Worm (Caenorhabditis elegans) whole organism, young adult: ENCODE data around the gene rde-4.

Source experiments
- B0035.1 ChIP-seq: sonication (generic microtip); optimal IDR thresholded peaks from 2 replicates; lab custom pipeline; 2016; ENCODE audit warnings: missing genetic modification characterization, mild to moderate bottlenecking, missing compliant biosample characterization, missing genotype, missing genetic modification reagents
- B0336.3 ChIP-seq: fragments of 200-800 bp; sonication (Bioruptor generic); IDR thresholded peaks from 2 replicates; pipeline ENCODE4 v1.3.6; 2022; ENCODE audit warnings: missing genetic modification characterization, missing compliant biosample characterization
- D2030.7 ChIP-seq: fragments of 200-800 bp; sonication (Bioruptor generic); IDR thresholded peaks from 2 replicates; pipeline ENCODE4 v1.3.6; 2022; ENCODE audit warnings: missing genetic modification reagents, missing genetic modification characterization, missing compliant biosample characterization
- F23B12.7 ChIP-seq: sonication (generic microtip); optimal IDR thresholded peaks from 2 replicates; lab custom pipeline; 2017; ENCODE audit warnings: missing genetic modification characterization, mild to moderate bottlenecking, missing compliant biosample characterization, antibody characterized with exemption, moderate library complexity; ENCODE audit not compliant: insufficient read depth
- F37B4.10 ChIP-seq: fragments of 200-800 bp; sonication (Bioruptor generic); IDR thresholded peaks from 2 replicates; pipeline ENCODE4 v1.3.6; 2022; ENCODE audit warnings: missing genetic modification characterization, missing compliant biosample characterization
- F39B2.1 ChIP-seq: fragments of 200-800 bp; sonication (Bioruptor generic); IDR thresholded peaks from 2 replicates; pipeline ENCODE4 v1.3.6; 2022; ENCODE audit warnings: missing genetic modification reagents, missing genetic modification characterization, missing compliant biosample characterization
- F57A8.1 ChIP-seq: fragments of 200-800 bp; sonication (Bioruptor generic); optimal IDR thresholded peaks from 2 replicates; lab custom pipeline; 2018; ENCODE audit warnings: mild to moderate bottlenecking, missing genetic modification characterization, moderate library complexity, missing compliant biosample characterization
- K12H6.12 ChIP-seq: fragments of 200-800 bp; sonication (Bioruptor generic); optimal IDR thresholded peaks from 2 replicates; lab custom pipeline; 2018; ENCODE audit warnings: mild to moderate bottlenecking, missing genetic modification characterization, missing compliant biosample characterization
- T26A5.8 ChIP-seq: sonication (generic microtip); optimal IDR thresholded peaks from 2 replicates; lab custom pipeline; 2016; ENCODE audit warnings: missing genetic modification characterization, missing compliant biosample characterization
- Y56A3A.18 ChIP-seq: fragments of 200-800 bp; sonication (Bioruptor generic); IDR thresholded peaks from 2 replicates; pipeline ENCODE4 v1.3.6; 2022; ENCODE audit warnings: missing genetic modification reagents, missing genetic modification characterization, missing compliant biosample characterization
- akir-1 ChIP-seq: fragments of 200-800 bp; sonication (Bioruptor generic); optimal IDR thresholded peaks from 2 replicates; lab custom pipeline; 2018; ENCODE audit warnings: mild to moderate bottlenecking, missing genetic modification characterization, moderate library complexity, missing compliant biosample characterization
- attf-5 ChIP-seq: fragments of 200-800 bp; sonication (Bioruptor generic); optimal IDR thresholded peaks from 2 replicates; lab custom pipeline; 2018; ENCODE audit warnings: mild to moderate bottlenecking, missing genetic modification characterization, missing compliant biosample characterization
- attf-6 ChIP-seq: fragments of 200-800 bp; sonication (Bioruptor generic); IDR thresholded peaks from 2 replicates; pipeline ENCODE4 v1.3.6; 2022; ENCODE audit warnings: missing genetic modification reagents, missing genetic modification characterization, missing compliant biosample characterization
- bed-1 ChIP-seq: fragments of 200-800 bp; sonication (Bioruptor generic); IDR thresholded peaks from 2 replicates; pipeline ENCODE4 v1.3.6; 2022; ENCODE audit warnings: missing genetic modification reagents, missing genetic modification characterization, missing compliant biosample characterization
- cebp-1 ChIP-seq, 2 experiments: fragments of 200-800 bp in 1 of 2; sonication (Bioruptor generic) in 1 of 2; sonication (generic microtip) in 1 of 2; IDR thresholded peaks in 1 of 2; optimal IDR thresholded peaks in 1 of 2; 2 replicates each; pipeline versions ENCODE4 v1.3.6 to Lab custom; 2017 to 2022; ENCODE audit warnings: missing compliant biosample characterization in 2 of 2, missing genetic modification characterization in 2 of 2, mild to moderate bottlenecking in 1 of 2, missing genetic modification reagents in 1 of 2, moderate library complexity in 1 of 2
- ceh-91 ChIP-seq: fragments of 200-800 bp; sonication (Bioruptor generic); IDR thresholded peaks from 2 replicates; pipeline ENCODE4 v1.3.6; 2022; ENCODE audit warnings: missing genetic modification reagents, missing genetic modification characterization, missing compliant biosample characterization
- dox-1 ChIP-seq: fragments of 200-800 bp; sonication (Bioruptor generic); IDR thresholded peaks from 2 replicates; pipeline ENCODE4 v1.3.6; 2022; ENCODE audit warnings: missing genetic modification reagents, missing genetic modification characterization, missing compliant biosample characterization
- efl-1 ChIP-seq: fragments of 150-350 bp; optimal IDR thresholded peaks from 2 replicates; lab custom pipeline; 2014; ENCODE audit warnings: missing biosample characterization, missing genetic modification reagents, missing genetic modification characterization
- egl-18 ChIP-seq: fragments of 200-800 bp; sonication (Bioruptor generic); IDR thresholded peaks from 2 replicates; pipeline ENCODE4 v1.3.6; 2022; ENCODE audit warnings: missing genetic modification reagents, missing genetic modification characterization, missing compliant biosample characterization
- egl-44 ChIP-seq: fragments of 200-800 bp; sonication (Bioruptor generic); IDR thresholded peaks from 2 replicates; pipeline ENCODE4 v1.3.6; 2022; ENCODE audit warnings: missing genetic modification reagents, missing genetic modification characterization, missing compliant biosample characterization
- ets-4 ChIP-seq: fragments of 200-800 bp; sonication (Bioruptor generic); optimal IDR thresholded peaks from 2 replicates; lab custom pipeline; 2018; ENCODE audit warnings: mild to moderate bottlenecking, missing genetic modification characterization, missing compliant biosample characterization
- gei-17 ChIP-seq: fragments of 200-800 bp; sonication (Bioruptor generic); optimal IDR thresholded peaks from 2 replicates; lab custom pipeline; 2018; ENCODE audit warnings: mild to moderate bottlenecking, missing genetic modification characterization, missing compliant biosample characterization
- hmg-20 ChIP-seq: fragments of 200-800 bp; sonication (Bioruptor generic); IDR thresholded peaks from 2 replicates; pipeline ENCODE4 v1.3.6; 2022; ENCODE audit warnings: missing genetic modification reagents, missing genetic modification characterization, missing compliant biosample characterization
- hsf-1 ChIP-seq: fragments of 200-800 bp; sonication (Bioruptor generic); IDR thresholded peaks from 2 replicates; pipeline ENCODE4 v1.3.6; 2022; ENCODE audit warnings: missing genetic modification reagents, missing genetic modification characterization, missing compliant biosample characterization
- let-526 ChIP-seq: fragments of 200-800 bp; sonication (Bioruptor generic); IDR thresholded peaks from 2 replicates; pipeline ENCODE4 v1.3.6; 2022; ENCODE audit warnings: missing genetic modification reagents, missing genetic modification characterization, missing compliant biosample characterization
- lin-26 ChIP-seq: fragments of 200-800 bp; sonication (Bioruptor generic); IDR thresholded peaks from 2 replicates; pipeline ENCODE4 v1.3.6; 2022; ENCODE audit warnings: missing genetic modification reagents, missing genetic modification characterization, missing compliant biosample characterization
- lin-35 ChIP-seq, 3 experiments: fragments of 150-350 bp in 2 of 3; sonication (generic microtip) in 1 of 3; optimal IDR thresholded peaks; 2 replicates each; lab custom pipeline; 2014 to 2018; ENCODE audit warnings: missing biosample characterization in 3 of 3, missing genetic modification characterization in 3 of 3, missing genetic modification reagents in 3 of 3
- lsl-1 ChIP-seq: fragments of 200-800 bp; sonication (Bioruptor generic); optimal IDR thresholded peaks from 2 replicates; lab custom pipeline; 2018; ENCODE audit warnings: mild to moderate bottlenecking, missing genetic modification characterization, moderate library complexity, missing compliant biosample characterization
- madf-10 ChIP-seq: sonication (generic microtip); optimal IDR thresholded peaks from 2 replicates; lab custom pipeline; 2016; ENCODE audit warnings: mild to moderate bottlenecking, missing genetic modification characterization, missing compliant biosample characterization
- madf-6 ChIP-seq: fragments of 200-800 bp; sonication (Bioruptor generic); IDR thresholded peaks from 2 replicates; pipeline ENCODE4 v1.3.6; 2022; ENCODE audit warnings: missing genetic modification reagents, missing genetic modification characterization, missing compliant biosample characterization
- madf-8 ChIP-seq: fragments of 200-800 bp; sonication (Bioruptor generic); conservative IDR thresholded peaks from 2 replicates; pipeline ENCODE4 v1.3.6; 2022; ENCODE audit warnings: missing genetic modification reagents, missing genetic modification characterization, missing compliant biosample characterization
- mcd-1 ChIP-seq: fragments of 200-800 bp; sonication (Bioruptor generic); IDR thresholded peaks from 2 replicates; pipeline ENCODE4 v1.3.6; 2022; ENCODE audit warnings: missing genetic modification reagents, missing genetic modification characterization, missing compliant biosample characterization
- mel-28 ChIP-seq: sonication (generic microtip); optimal IDR thresholded peaks from 2 replicates; lab custom pipeline; 2016; ENCODE audit warnings: borderline replicate concordance, mild to moderate bottlenecking, missing genetic modification characterization, missing compliant biosample characterization
- mes-4 ChIP-seq: sonication (generic microtip); optimal IDR thresholded peaks from 2 replicates; lab custom pipeline; 2016; ENCODE audit warnings: missing genotype, missing genetic modification characterization, missing compliant biosample characterization
- mxl-1 ChIP-seq: sonication (generic microtip); optimal IDR thresholded peaks from 2 replicates; lab custom pipeline; 2016; ENCODE audit warnings: missing genetic modification characterization, missing compliant biosample characterization
- nfyb-1 ChIP-seq: fragments of 200-800 bp; sonication (Bioruptor generic); IDR thresholded peaks from 2 replicates; pipeline ENCODE4 v1.3.6; 2022; ENCODE audit warnings: missing genetic modification reagents, missing genetic modification characterization, missing compliant biosample characterization
- nhr-120 ChIP-seq: fragments of 200-800 bp; sonication (Bioruptor generic); IDR thresholded peaks from 2 replicates; pipeline ENCODE4 v1.3.6; 2022; ENCODE audit warnings: missing genetic modification characterization, missing compliant biosample characterization
- nhr-179 ChIP-seq: sonication (generic microtip); optimal IDR thresholded peaks from 2 replicates; lab custom pipeline; 2016; ENCODE audit warnings: mild to moderate bottlenecking, missing genetic modification characterization, missing compliant biosample characterization
- sdz-38 ChIP-seq: sonication (generic microtip); optimal IDR thresholded peaks from 2 replicates; lab custom pipeline; 2016; ENCODE audit warnings: missing genotype, missing genetic modification characterization, missing compliant biosample characterization
- somi-1 ChIP-seq: fragments of 200-800 bp; sonication (Bioruptor generic); optimal IDR thresholded peaks from 2 replicates; lab custom pipeline; 2018; ENCODE audit warnings: mild to moderate bottlenecking, missing genetic modification characterization, missing compliant biosample characterization
- tlf-1 ChIP-seq: fragments of 200-800 bp; sonication (Bioruptor generic); optimal IDR thresholded peaks from 2 replicates; lab custom pipeline; 2018; ENCODE audit warnings: mild to moderate bottlenecking, missing genetic modification characterization, missing compliant biosample characterization
- unc-130 ChIP-seq: sonication (generic microtip); optimal IDR thresholded peaks from 2 replicates; lab custom pipeline; 2016; ENCODE audit warnings: missing genetic modification reagents, missing genetic modification characterization, missing compliant biosample characterization
- xnd-1 ChIP-seq: sonication (generic microtip); optimal IDR thresholded peaks from 2 replicates; lab custom pipeline; 2016; ENCODE audit warnings: missing genotype, missing genetic modification reagents, missing genetic modification characterization, missing compliant biosample characterization
- zim-3 ChIP-seq: sonication (generic microtip); optimal IDR thresholded peaks from 2 replicates; lab custom pipeline; 2017; ENCODE audit warnings: mild to moderate bottlenecking, missing genetic modification characterization, moderate library complexity, missing compliant biosample characterization
- ztf-18 ChIP-seq: sonication (generic microtip); optimal IDR thresholded peaks from 2 replicates; lab custom pipeline; 2016; ENCODE audit warnings: missing genotype, mild to moderate bottlenecking, missing genetic modification characterization, missing compliant biosample characterization

rde-4 gene

DNA sequence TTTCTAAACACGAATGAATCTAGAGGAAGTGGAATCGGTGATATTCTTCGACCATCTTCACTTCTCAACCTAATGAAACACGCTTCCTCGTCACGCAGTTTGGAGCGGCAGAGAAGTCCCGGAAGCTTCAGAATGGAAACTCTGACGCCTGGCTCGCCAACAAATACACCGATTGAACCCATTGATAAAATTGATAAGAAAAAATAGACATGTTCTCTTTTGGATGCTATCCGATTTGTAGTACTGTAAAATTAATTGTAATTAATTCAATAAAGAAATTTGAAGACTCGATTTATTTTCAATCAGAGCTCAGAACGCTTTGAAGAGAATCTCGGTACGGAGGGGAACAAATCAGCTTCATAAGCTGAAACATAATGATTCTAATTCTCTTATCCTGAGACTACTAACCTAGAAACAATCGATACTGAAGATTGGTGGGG is 3.9 kb downstream of the rde-4 start (continued):
- TF ChIP-seq mel-28 (tag; lab: Kevin White, UChicago), result peak; percentile 0
- peak; percentile 87 for TF ChIP-seq let-526
- TF ChIP-seq somi-1, result peak; percentile 73
- TF ChIP-seq K12H6.12 (tag; lab: Kevin White, UChicago), result no peak
- no peak for TF ChIP-seq mes-4 (tag; lab: Kevin White, UChicago)
- TF ChIP-seq egl-44 (GFP tag; lab: Robert Waterston, UW), result no peak
- TF ChIP-seq hmg-20 (GFP tag; lab: Robert Waterston, UW), result 0 out of 2 replicates have a peak, but pooled peaks have one; percentile 3
- peak; percentile 16 for TF ChIP-seq ztf-18 (tag; lab: Kevin White, UChicago)
- no peak for TF ChIP-seq nhr-120 (GFP tag; lab: Robert Waterston, UW)
- peak; percentile 68 for TF ChIP-seq madf-6 (GFP tag; lab: Robert Waterston, UW)
- no peak for TF ChIP-seq attf-6 (GFP tag; lab: Robert Waterston, UW)
- TF ChIP-seq lin-35 (GFP tag; optimal IDR thresholded peaks at IDR 0.05; lab: Kevin White, UChicago), result peak in 1 of 3 experiments; percentile 71
- no peak for TF ChIP-seq F39B2.1
- peak; percentile 70 for TF ChIP-seq lin-26 (GFP tag; lab: Robert Waterston, UW)
- peak; percentile 49 for TF ChIP-seq gei-17 (GFP tag; lab: Kevin White, UChicago)
- 0 out of 2 replicates have a peak, but pooled peaks have one; percentile 91 for TF ChIP-seq F37B4.10 (GFP tag; lab: Robert Waterston, UW)
- peak; percentile 93 for TF ChIP-seq tlf-1
- 0 out of 2 replicates have a peak, but pooled peaks have one; percentile 18 for TF ChIP-seq egl-18
- peak; percentile 21 for TF ChIP-seq unc-130
- TF ChIP-seq F57A8.1 (GFP tag; lab: Kevin White, UChicago), result peak; percentile 11
- no peak for TF ChIP-seq F23B12.7
- TF ChIP-seq zim-3 (tag; lab: Kevin White, UChicago), result peak; percentile 78
- peak; percentile 0 for TF ChIP-seq efl-1
- peak; percentile 94 for TF ChIP-seq Y56A3A.18 (GFP tag; lab: Robert Waterston, UW)
- peak; percentile 22 for TF ChIP-seq T26A5.8 (tag; lab: Kevin White, UChicago)
- peak; percentile 81 for TF ChIP-seq madf-10 (tag; lab: Kevin White, UChicago)
- TF ChIP-seq B0035.1, result peak; percentile 83
- TF ChIP-seq attf-5 (GFP tag; lab: Kevin White, UChicago), result peak; percentile 44
- TF ChIP-seq dox-1 (GFP tag; lab: Robert Waterston, UW), result peak; percentile 72

DNA sequence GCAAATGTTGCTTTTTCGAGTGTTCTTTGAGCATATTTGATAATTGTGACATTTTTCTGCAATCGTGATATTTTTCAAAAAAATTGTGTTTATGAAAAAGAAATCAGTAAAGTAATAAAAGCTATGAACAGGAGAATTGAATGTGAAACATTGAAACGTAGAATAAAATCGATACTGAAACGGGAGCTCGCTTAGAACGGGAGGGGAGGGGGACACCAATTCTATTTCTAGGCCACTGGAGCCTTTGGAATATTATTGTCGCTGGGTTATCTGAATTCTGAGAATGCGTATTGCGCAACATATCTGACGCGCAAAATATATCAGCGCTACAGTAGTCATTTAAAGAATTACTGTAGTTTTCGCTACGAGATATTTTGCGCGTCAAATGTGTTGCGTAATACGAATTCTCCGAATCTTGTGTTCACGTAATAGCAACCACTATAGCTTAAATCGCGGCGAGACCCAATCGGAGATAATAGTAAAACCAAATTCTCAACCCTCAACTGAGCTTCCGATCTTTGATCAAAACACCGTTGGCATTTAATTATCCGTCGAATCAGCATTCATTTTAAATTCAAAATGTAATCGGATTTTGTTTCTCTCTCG is 6.5 kb downstream of the rde-4 start, which contains the start of the genes blos-1 and best-18:
Gene blos-1, minus strand, starts transcription at position 58 of the 606 bp plus-strand sequence.
Gene best-18, plus strand, starts transcription at position 508 of the 606 bp plus-strand sequence.
- TF ChIP-seq bed-1 (GFP tag; lab: Robert Waterston, UW) (no peak), lsl-1 (GFP tag; lab: Kevin White, UChicago) (peak; percentile 46), cebp-1 (GFP tag; IDR thresholded peaks at IDR 0.05; lab: Robert Waterston, UW) (no peak), cebp-1 (tag; optimal IDR thresholded peaks at IDR 0.05; lab: Kevin White, UChicago) (peak; percentile 16)

- TF ChIP-seq akir-1 (no peak), xnd-1 (tag; lab: Kevin White, UChicago) (peak; percentile 41), mxl-1 (tag; lab: Kevin White, UChicago) (no peak), ets-4 (no peak), hsf-1 (0 out of 2 replicates have a peak, but pooled peaks have one; percentile 29), sdz-38 (tag; lab: Kevin White, UChicago) (no peak), B0336.3 (GFP tag; lab: Robert Waterston, UW) (0 out of 2 replicates have a peak, but pooled peaks have one; percentile 11), nhr-179 (no peak), lin-26 (GFP tag; lab: Robert Waterston, UW) (peak; percentile 36; the same call in 1 of the 2 replicates), ceh-91 (GFP tag; lab: Robert Waterston, UW) (peak; percentile 49; the same call in 1 of the 2 replicates), nfyb-1 (GFP tag; lab: Robert Waterston, UW) (0 out of 2 replicates have a peak, but pooled peaks have one; percentile 49), mcd-1 (0 out of 2 replicates have a peak, but pooled peaks have one; percentile 25), madf-8 (peak; percentile 72), D2030.7 (GFP tag; lab: Robert Waterston, UW) (peak; percentile 48; the same call in 1 of the 2 replicates), F37B4.10 (GFP tag; lab: Robert Waterston, UW) (no peak), dox-1 (GFP tag; lab: Robert Waterston, UW) (no peak)
Observed at ce11 chrIII:10209703-10210102, 8.7 kb downstream of the rde-4 start, which contains the start of gene T20G5.9. Gene T20G5.9 (plus strand): TSS chrIII:10209840.
